Worm (Caenorhabditis elegans): ENCODE data around the gene F01D5.2.

ce11 chrII:14032705-14033104 is 33.8 kb upstream of the F01D5.2 start:
- TF ChIP-seq med-1 (GFP tag; optimal IDR thresholded peaks at IDR 0.05; ENCODE audit: insufficient read depth) (no peak), ztf-23 (GFP tag; IDR thresholded peaks at IDR 0.05) (no peak), tab-1 (GFP tag; IDR thresholded peaks at IDR 0.05) (no peak), ref-1 (GFP tag; conservative IDR thresholded peaks at IDR 0.05) (no peak), ztf-29 (GFP tag; IDR thresholded peaks at IDR 0.05) (no peak), T22C8.4 (GFP tag; IDR thresholded peaks at IDR 0.05) (no peak), flt-1 (GFP tag; IDR thresholded peaks at IDR 0.05) (no peak), cog-1 (tag; optimal IDR thresholded peaks at IDR 0.05) (no peak), klf-2 (GFP tag; conservative IDR thresholded peaks at IDR 0.05) (no peak)

Data from whole organism, midembryonic.